Worm (Caenorhabditis elegans): ENCODE data around the gene F26D10.13.

- TF ChIP-seq pes-1 (GFP tag; IDR thresholded peaks at IDR 0.05) (no peak), aly-1 (tag; optimal IDR thresholded peaks at IDR 0.05) (no peak), ama-1 (optimal IDR thresholded peaks at IDR 0.05) (no peak), hmbx-1 (tag; optimal IDR thresholded peaks at IDR 0.05) (no peak), hmg-4 (GFP tag; optimal IDR thresholded peaks at IDR 0.05) (no peak), flt-1 (GFP tag; IDR thresholded peaks at IDR 0.05) (no peak), ceh-13 (GFP tag; optimal IDR thresholded peaks at IDR 0.05) (no peak), sea-1 (GFP tag; conservative IDR thresholded peaks at IDR 0.05) (no peak), F13C5.2 (tag; optimal IDR thresholded peaks at IDR 0.05) (no peak), hnd-1 (tag; optimal IDR thresholded peaks at IDR 0.05) (no peak), scrt-1 (GFP tag; IDR thresholded peaks at IDR 0.05) (no peak), tbx-37 (GFP tag; conservative IDR thresholded peaks at IDR 0.05) (no peak), tra-4 (tag; optimal IDR thresholded peaks at IDR 0.05) (no peak)
Observed at ce11 chrIV:17276705-17277458, 12.3 kb upstream of the F26D10.13 start, which contains the start of gene clec-196.

All from whole organism, early embryonic.